Worm (Caenorhabditis elegans) whole organism, young adult: ENCODE results near the gene srj-22.

ENCODE experiments used
- B0336.3 ChIP-seq: fragments of 200-800 bp; sonication (Bioruptor generic); IDR thresholded peaks from 2 replicates; pipeline ENCODE4 v1.3.6; 2022; ENCODE audit warnings: missing genetic modification characterization, missing compliant biosample characterization
- C17E4.6 ChIP-seq: fragments of 200-800 bp; sonication (Bioruptor generic); IDR thresholded peaks from 2 replicates; pipeline ENCODE4 v1.3.6; 2022; ENCODE audit warnings: missing genetic modification reagents, missing genetic modification characterization, missing compliant biosample characterization
- F10E7.11 ChIP-seq: sonication (generic microtip); optimal IDR thresholded peaks from 2 replicates; lab custom pipeline; 2017; ENCODE audit warnings: mild to moderate bottlenecking, missing genetic modification characterization, moderate library complexity, missing compliant biosample characterization
- F22D6.2 ChIP-seq: sonication (generic microtip); optimal IDR thresholded peaks from 2 replicates; lab custom pipeline; 2016; ENCODE audit warnings: mild to moderate bottlenecking, missing genetic modification characterization, missing compliant biosample characterization
- F37B4.10 ChIP-seq: fragments of 200-800 bp; sonication (Bioruptor generic); IDR thresholded peaks from 2 replicates; pipeline ENCODE4 v1.3.6; 2022; ENCODE audit warnings: missing genetic modification characterization, missing compliant biosample characterization
- F49E8.2 ChIP-seq: sonication (generic microtip); optimal IDR thresholded peaks from 3 replicates; lab custom pipeline; 2017; ENCODE audit warnings: missing genetic modification characterization, mild to moderate bottlenecking, missing compliant biosample characterization, antibody characterized with exemption, moderate library complexity; ENCODE audit not compliant: insufficient read depth
- K11D2.4 ChIP-seq: fragments of 200-800 bp; sonication (Bioruptor generic); IDR thresholded peaks from 2 replicates; pipeline ENCODE4 v1.3.6; 2022; ENCODE audit warnings: missing genetic modification reagents, missing genetic modification characterization, missing compliant biosample characterization
- K12H6.12 ChIP-seq: fragments of 200-800 bp; sonication (Bioruptor generic); optimal IDR thresholded peaks from 2 replicates; lab custom pipeline; 2018; ENCODE audit warnings: mild to moderate bottlenecking, missing genetic modification characterization, missing compliant biosample characterization
- Y79H2A.3 ChIP-seq: fragments of 200-800 bp; sonication (Bioruptor generic); conservative IDR thresholded peaks from 2 replicates; pipeline ENCODE4 v1.3.6; 2022; ENCODE audit warnings: missing genetic modification reagents, missing genetic modification characterization, missing compliant biosample characterization
- attf-5 ChIP-seq: fragments of 200-800 bp; sonication (Bioruptor generic); optimal IDR thresholded peaks from 2 replicates; lab custom pipeline; 2018; ENCODE audit warnings: mild to moderate bottlenecking, missing genetic modification characterization, missing compliant biosample characterization
- cebp-1 ChIP-seq, 2 experiments: fragments of 200-800 bp in 1 of 2; sonication (Bioruptor generic) in 1 of 2; sonication (generic microtip) in 1 of 2; IDR thresholded peaks in 1 of 2; optimal IDR thresholded peaks in 1 of 2; 2 replicates each; pipeline versions ENCODE4 v1.3.6 to Lab custom; 2017 to 2022; ENCODE audit warnings: missing compliant biosample characterization in 2 of 2, missing genetic modification characterization in 2 of 2, mild to moderate bottlenecking in 1 of 2, missing genetic modification reagents in 1 of 2, moderate library complexity in 1 of 2
- dpff-1 ChIP-seq: sonication (generic microtip); optimal IDR thresholded peaks from 2 replicates; lab custom pipeline; 2017; ENCODE audit warnings: mild to moderate bottlenecking, missing genetic modification characterization, missing compliant biosample characterization
- dpl-1 ChIP-seq: fragments of 150-350 bp; optimal IDR thresholded peaks from 2 replicates; lab custom pipeline; 2014; ENCODE audit warnings: missing biosample characterization, missing genetic modification reagents, missing genetic modification characterization
- egl-44 ChIP-seq: fragments of 200-800 bp; sonication (Bioruptor generic); IDR thresholded peaks from 2 replicates; pipeline ENCODE4 v1.3.6; 2022; ENCODE audit warnings: missing genetic modification reagents, missing genetic modification characterization, missing compliant biosample characterization
- ekl-4 ChIP-seq: fragments of 200-800 bp; sonication (Bioruptor generic); IDR thresholded peaks from 2 replicates; pipeline ENCODE4 v1.3.6; 2022; ENCODE audit warnings: missing genetic modification reagents, missing genetic modification characterization, missing compliant biosample characterization
- hmg-1.2 ChIP-seq: fragments of 200-800 bp; sonication (Bioruptor generic); IDR thresholded peaks from 2 replicates; pipeline ENCODE4 v1.3.6; 2022; ENCODE audit warnings: missing genetic modification reagents, missing genetic modification characterization, missing compliant biosample characterization
- hsf-1 ChIP-seq: fragments of 200-800 bp; sonication (Bioruptor generic); IDR thresholded peaks from 2 replicates; pipeline ENCODE4 v1.3.6; 2022; ENCODE audit warnings: missing genetic modification reagents, missing genetic modification characterization, missing compliant biosample characterization
- let-607 ChIP-seq, 2 experiments: fragments of 200-800 bp in 1 of 2; sonication (Bioruptor generic) in 1 of 2; sonication (generic microtip) in 1 of 2; optimal IDR thresholded peaks; 2 replicates each; lab custom pipeline; 2016 to 2018; ENCODE audit warnings: mild to moderate bottlenecking in 2 of 2, missing compliant biosample characterization in 2 of 2, missing genetic modification characterization in 2 of 2, moderate library complexity in 2 of 2, missing genotype in 1 of 2
- lin-26 ChIP-seq: fragments of 200-800 bp; sonication (Bioruptor generic); IDR thresholded peaks from 2 replicates; pipeline ENCODE4 v1.3.6; 2022; ENCODE audit warnings: missing genetic modification reagents, missing genetic modification characterization, missing compliant biosample characterization
- lin-40 ChIP-seq: sonication (generic microtip); optimal IDR thresholded peaks from 2 replicates; lab custom pipeline; 2016; ENCODE audit warnings: missing genetic modification characterization, mild to moderate bottlenecking, missing compliant biosample characterization, missing genotype, missing genetic modification reagents
- madf-6 ChIP-seq: fragments of 200-800 bp; sonication (Bioruptor generic); IDR thresholded peaks from 2 replicates; pipeline ENCODE4 v1.3.6; 2022; ENCODE audit warnings: missing genetic modification reagents, missing genetic modification characterization, missing compliant biosample characterization
- mcd-1 ChIP-seq: fragments of 200-800 bp; sonication (Bioruptor generic); IDR thresholded peaks from 2 replicates; pipeline ENCODE4 v1.3.6; 2022; ENCODE audit warnings: missing genetic modification reagents, missing genetic modification characterization, missing compliant biosample characterization
- mxl-1 ChIP-seq: sonication (generic microtip); optimal IDR thresholded peaks from 2 replicates; lab custom pipeline; 2016; ENCODE audit warnings: missing genetic modification characterization, missing compliant biosample characterization
- nhr-120 ChIP-seq: fragments of 200-800 bp; sonication (Bioruptor generic); IDR thresholded peaks from 2 replicates; pipeline ENCODE4 v1.3.6; 2022; ENCODE audit warnings: missing genetic modification characterization, missing compliant biosample characterization
- nhr-90 ChIP-seq: sonication (generic microtip); optimal IDR thresholded peaks from 2 replicates; lab custom pipeline; 2016; ENCODE audit warnings: missing genotype, mild to moderate bottlenecking, missing genetic modification characterization, missing compliant biosample characterization
- pha-4 ChIP-seq: fragments of 150-350 bp; sonication (generic microtip); optimal IDR thresholded peaks from 2 replicates; lab custom pipeline; 2014; ENCODE audit warnings: missing biosample characterization, missing genetic modification reagents, missing genetic modification characterization
- sea-2 ChIP-seq: fragments of 200-800 bp; sonication (Bioruptor generic); IDR thresholded peaks from 2 replicates; pipeline ENCODE4 v1.3.6; 2022; ENCODE audit warnings: missing genetic modification characterization, missing compliant biosample characterization
- snpc-1.1 ChIP-seq: sonication (generic microtip); optimal IDR thresholded peaks from 2 replicates; lab custom pipeline; 2017; ENCODE audit warnings: missing genetic modification characterization, mild to moderate bottlenecking, missing compliant biosample characterization, antibody characterized with exemption, moderate library complexity, missing genotype, missing genetic modification reagents; ENCODE audit not compliant: insufficient read depth
- somi-1 ChIP-seq: fragments of 200-800 bp; sonication (Bioruptor generic); optimal IDR thresholded peaks from 2 replicates; lab custom pipeline; 2018; ENCODE audit warnings: mild to moderate bottlenecking, missing genetic modification characterization, missing compliant biosample characterization
- sptf-2 ChIP-seq: fragments of 200-800 bp; sonication (Bioruptor generic); optimal IDR thresholded peaks from 2 replicates; lab custom pipeline; 2018; ENCODE audit warnings: mild to moderate bottlenecking, missing genetic modification characterization, missing compliant biosample characterization
- tbp1 ChIP-seq: fragments of 200-800 bp; sonication (Bioruptor generic); optimal IDR thresholded peaks from 2 replicates; lab custom pipeline; 2018; ENCODE audit warnings: mild to moderate bottlenecking, missing genetic modification characterization, missing compliant biosample characterization
- unc-62 ChIP-seq: fragments of 150-350 bp; optimal IDR thresholded peaks from 2 replicates; lab custom pipeline; 2014; ENCODE audit warnings: missing biosample characterization, missing genetic modification reagents, missing genetic modification characterization
- xnd-1 ChIP-seq: sonication (generic microtip); optimal IDR thresholded peaks from 2 replicates; lab custom pipeline; 2016; ENCODE audit warnings: missing genotype, missing genetic modification reagents, missing genetic modification characterization, missing compliant biosample characterization
- zfh-2 ChIP-seq: fragments of 200-800 bp; sonication (Bioruptor generic); conservative IDR thresholded peaks from 2 replicates; pipeline ENCODE4 v1.3.6; 2022; ENCODE audit warnings: missing genetic modification reagents, missing genetic modification characterization, missing compliant biosample characterization
- zim-3 ChIP-seq: sonication (generic microtip); optimal IDR thresholded peaks from 2 replicates; lab custom pipeline; 2017; ENCODE audit warnings: mild to moderate bottlenecking, missing genetic modification characterization, moderate library complexity, missing compliant biosample characterization
- ztf-25 ChIP-seq: fragments of 200-800 bp; sonication (Bioruptor generic); IDR thresholded peaks from 2 replicates; pipeline ENCODE4 v1.3.6; 2022; ENCODE audit warnings: missing genetic modification reagents, missing genetic modification characterization, missing compliant biosample characterization
- ztf-26 ChIP-seq: sonication (generic microtip); optimal IDR thresholded peaks from 2 replicates; lab custom pipeline; 2017; ENCODE audit warnings: missing genetic modification characterization, missing compliant biosample characterization

srj-22 gene

DNA sequence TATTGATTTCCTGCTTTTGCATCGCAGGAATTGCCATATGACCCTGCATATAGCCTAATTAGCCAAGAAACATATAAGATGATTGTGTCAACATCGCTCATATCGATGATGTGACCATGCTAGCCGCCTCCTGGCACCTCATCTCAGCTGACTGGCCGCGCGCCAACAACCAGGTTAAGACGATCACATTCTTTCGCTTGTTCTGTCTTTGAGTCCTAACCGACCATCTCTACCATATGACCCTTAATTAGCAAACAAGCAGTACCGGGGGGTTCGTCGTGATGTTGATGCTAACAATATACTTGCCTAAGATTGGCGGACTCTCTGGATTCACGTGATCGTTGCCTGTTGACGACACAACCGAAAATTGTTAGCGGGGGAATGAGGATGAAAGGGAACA is 21.0 kb downstream of the srj-22 start:
- TF ChIP-seq egl-44 (GFP tag; lab: Robert Waterston, UW) (0 out of 2 replicates have a peak, but pooled peaks have one; percentile 55), attf-5 (GFP tag; lab: Kevin White, UChicago) (peak; percentile 17), cebp-1 (GFP tag; IDR thresholded peaks at IDR 0.05; lab: Robert Waterston, UW) (no peak), cebp-1 (tag; optimal IDR thresholded peaks at IDR 0.05; lab: Kevin White, UChicago) (peak; percentile 15), K12H6.12 (tag; lab: Kevin White, UChicago) (no peak), madf-6 (0 out of 2 replicates have a peak, but pooled peaks have one; percentile 6)

ce11 chrV:10721912-10722426 is 21.6 kb downstream of the srj-22 start:
- TF ChIP-seq zim-3: no peak
- TF ChIP-seq F49E8.2: no peak
- TF ChIP-seq hmg-1.2: no peak
- no peak for TF ChIP-seq sea-2 (GFP tag; lab: Robert Waterston, UW)
- TF ChIP-seq Y79H2A.3 (GFP tag; lab: Robert Waterston, UW): no peak
- no peak for TF ChIP-seq hsf-1
- no peak for TF ChIP-seq F22D6.2 (tag; lab: Kevin White, UChicago)
- no peak for TF ChIP-seq nhr-90 (tag; lab: Kevin White, UChicago)
- TF ChIP-seq ztf-25 (GFP tag; lab: Robert Waterston, UW): no peak
- no peak for TF ChIP-seq ekl-4 (GFP tag; lab: Robert Waterston, UW)
- no peak for TF ChIP-seq lin-26 (GFP tag; lab: Robert Waterston, UW)
- TF ChIP-seq nhr-120 (GFP tag; lab: Robert Waterston, UW): no peak
- no peak for TF ChIP-seq F10E7.11
- no peak for TF ChIP-seq lin-40 (tag; lab: Kevin White, UChicago)
- no peak for TF ChIP-seq snpc-1.1 (tag; lab: Kevin White, UChicago)
- no peak for TF ChIP-seq dpff-1 (tag; lab: Kevin White, UChicago)
- no peak for TF ChIP-seq ztf-26 (tag; lab: Kevin White, UChicago)
- no peak for TF ChIP-seq let-607 (tag; optimal IDR thresholded peaks at IDR 0.05; lab: Kevin White, UChicago)
- no peak for TF ChIP-seq tbp1 (GFP tag; lab: Kevin White, UChicago)
- TF ChIP-seq unc-62 (GFP tag; lab: Kevin White, UChicago): no peak
- TF ChIP-seq B0336.3 (GFP tag; lab: Robert Waterston, UW): no peak
- no peak for TF ChIP-seq C17E4.6 (GFP tag; lab: Robert Waterston, UW)
- TF ChIP-seq xnd-1 (tag; lab: Kevin White, UChicago): no peak
- TF ChIP-seq F37B4.10 (GFP tag; lab: Robert Waterston, UW): 0 out of 2 replicates have a peak, but pooled peaks have one; percentile 24
- peak; percentile 88 for TF ChIP-seq zfh-2 (GFP tag; lab: Robert Waterston, UW)
- TF ChIP-seq dpl-1 (GFP tag; lab: Kevin White, UChicago): no peak
- TF ChIP-seq sptf-2: no peak
- 0 out of 2 replicates have a peak, but pooled peaks have one; percentile 26 for TF ChIP-seq mcd-1 (GFP tag; lab: Robert Waterston, UW)
- TF ChIP-seq pha-4 (tag; lab: Kevin White, UChicago): no peak
- TF ChIP-seq K11D2.4: no peak
- peak; percentile 73 for TF ChIP-seq K12H6.12 (tag; lab: Kevin White, UChicago)
- no peak for TF ChIP-seq somi-1
- no peak for TF ChIP-seq mxl-1
